Fruit fly (Drosophila melanogaster) whole organism, prepupa: ENCODE results near the gene CG11560.

Source experiments
- CG16779 ChIP-seq: fragments of 200-800 bp; sonication (Bioruptor generic); optimal IDR thresholded peaks from 3 replicates; lab custom pipeline; 2017; ENCODE audit warnings: missing biosample characterization, mild to moderate bottlenecking, missing genetic modification characterization
- CG7368 ChIP-seq: fragments of 200-800 bp; sonication (Bioruptor generic); optimal IDR thresholded peaks from 3 replicates; lab custom pipeline; 2016; ENCODE audit warnings: missing biosample characterization, missing genetic modification characterization
- Smox ChIP-seq: fragments of 200-800 bp; sonication (Bioruptor generic); optimal IDR thresholded peaks from 3 replicates; lab custom pipeline; 2016; ENCODE audit warnings: missing biosample characterization, missing genetic modification characterization
- dac ChIP-seq: fragments of 200-800 bp; sonication (Bioruptor generic); optimal IDR thresholded peaks from 2 replicates; lab custom pipeline; 2017; ENCODE audit warnings: missing biosample characterization, mild to moderate bottlenecking, missing genetic modification characterization
- lz ChIP-seq: fragments of 200-800 bp; sonication (Bioruptor generic); optimal IDR thresholded peaks from 3 replicates; lab custom pipeline; 2016; ENCODE audit warnings: missing biosample characterization, missing genetic modification characterization

DNA sequence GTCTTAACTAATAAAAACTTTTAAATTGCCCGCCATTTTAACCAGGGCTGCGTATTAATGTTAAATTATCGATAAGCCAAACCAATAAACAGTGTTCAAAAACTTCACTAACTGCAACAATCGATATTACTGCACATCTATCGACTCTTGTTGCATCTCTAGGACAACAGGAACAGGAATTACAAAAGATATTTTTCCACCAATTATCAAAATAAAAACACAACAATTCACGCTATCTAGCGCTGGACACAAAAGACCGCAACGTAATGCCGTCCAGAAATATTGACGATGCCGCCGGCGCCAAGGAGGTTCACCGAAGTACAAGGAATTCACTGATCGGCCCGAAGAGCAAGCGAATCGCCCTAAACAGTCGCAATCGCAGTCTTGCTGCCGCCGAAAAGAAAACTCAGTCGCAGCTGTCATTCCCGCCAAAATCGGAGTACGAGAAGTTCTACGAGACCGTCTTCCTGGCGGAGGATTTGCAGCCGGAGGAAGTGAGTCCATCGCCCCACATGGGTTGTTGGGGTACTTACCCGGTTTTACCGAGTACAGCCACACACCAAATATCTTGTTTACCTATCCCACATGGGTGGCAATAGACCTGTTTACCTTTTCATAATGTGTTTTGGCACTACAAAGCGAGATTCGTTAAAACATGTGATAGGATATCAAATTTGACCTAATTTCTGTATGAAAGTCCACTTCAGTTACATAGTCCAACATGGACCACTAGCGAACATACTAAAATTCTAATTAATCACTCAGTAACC, 3.7 kb upstream of the CG11560 start, which contains the start of gene vers:
- TF ChIP-seq lz (GFP tag; lab: Kevin White, UChicago) (peak; percentile 24), CG7368 (no peak), CG16779 (tag; lab: Kevin White, UChicago) (no peak), Smox (no peak), dac (GFP tag; lab: Kevin White, UChicago) (no peak)
